Fruit fly (Drosophila melanogaster): Measurements from ENCODE around the gene CG13625.

CG13625 gene

dm6 chr3R:24565748-24566239, 19.2 kb downstream of the CG13625 start (continued):
- TF ChIP-seq Blimp-1 (GFP tag; optimal IDR thresholded peaks at IDR 0.05), result peak; percentile 26
- peak; percentile 49; the same call in 1 of the 3 replicates for TF ChIP-seq CG34224 (GFP tag; IDR thresholded peaks at IDR 0.05; ENCODE audit: partially characterized antibody)
- no peak for TF ChIP-seq CG9215 (GFP tag; IDR thresholded peaks at IDR 0.05)
- TF ChIP-seq zen (tag; optimal IDR thresholded peaks at IDR 0.05), result no peak
- peak; percentile 39 for TF ChIP-seq org-1 (GFP tag; optimal IDR thresholded peaks at IDR 0.05)
- TF ChIP-seq gro (GFP tag; optimal IDR thresholded peaks at IDR 0.05), result peak; percentile 67
- TF ChIP-seq CG3726 (GFP tag; IDR thresholded peaks at IDR 0.05), result no peak; the same call in 2 of the 3 replicates
- TF ChIP-seq CG8290 (GFP tag; optimal IDR thresholded peaks at IDR 0.05), result peak; percentile 28
- TF ChIP-seq CG8290 (tag; optimal IDR thresholded peaks at IDR 0.05), result peak in 1 of 2 experiments; percentile 47
- peak in 1 of 2 experiments; percentile 71 for TF ChIP-seq eve (GFP tag; optimal IDR thresholded peaks at IDR 0.05)
- no peak for TF ChIP-seq CG7928 (GFP tag; optimal IDR thresholded peaks at IDR 0.05)
- peak; percentile 41 for TF ChIP-seq zf30C (GFP tag; optimal IDR thresholded peaks at IDR 0.05)
- TF ChIP-seq Lhr (GFP tag; optimal IDR thresholded peaks at IDR 0.05), result no peak
- TF ChIP-seq CG14710 (tag; optimal IDR thresholded peaks at IDR 0.05), result peak; percentile 4
- no peak for TF ChIP-seq Abd-B (GFP tag; optimal IDR thresholded peaks at IDR 0.05)
- peak; percentile 57; the same call in 1 of the 2 replicates for TF ChIP-seq crol (GFP tag; IDR thresholded peaks at IDR 0.05)
- TF ChIP-seq so (GFP tag; IDR thresholded peaks at IDR 0.05), result peak; percentile 89; the same call in 2 of the 3 replicates
- no peak for TF ChIP-seq ac (GFP tag; optimal IDR thresholded peaks at IDR 0.05)
- peak; percentile 37 for TF ChIP-seq Sox100B (GFP tag; optimal IDR thresholded peaks at IDR 0.05)
- peak; percentile 51; the same call in 1 of the 2 replicates for TF ChIP-seq CG13287 (GFP tag; IDR thresholded peaks at IDR 0.05; ENCODE audit: partially characterized antibody)
- peak; percentile 74 for TF ChIP-seq Side (GFP tag; optimal IDR thresholded peaks at IDR 0.05)
- TF ChIP-seq D19A (tag; optimal IDR thresholded peaks at IDR 0.05), result peak; percentile 20
- TF ChIP-seq CG5180 (GFP tag; optimal IDR thresholded peaks at IDR 0.05), result peak; percentile 11
- no peak for TF ChIP-seq kay (GFP tag; optimal IDR thresholded peaks at IDR 0.05)
- peak; percentile 53 for TF ChIP-seq CG10209 (GFP tag; optimal IDR thresholded peaks at IDR 0.05)
- TF ChIP-seq CG31388 (GFP tag; optimal IDR thresholded peaks at IDR 0.05), result no peak
- no peak for TF ChIP-seq CG31224 (GFP tag; IDR thresholded peaks at IDR 0.05)
- TF ChIP-seq slp2 (GFP tag; optimal IDR thresholded peaks at IDR 0.05), result no peak
- TF ChIP-seq Mes4 (GFP tag; optimal IDR thresholded peaks at IDR 0.05), result peak; percentile 40
- peak; percentile 93 for TF ChIP-seq sd (tag; optimal IDR thresholded peaks at IDR 0.05)
- no peak for TF ChIP-seq repo (GFP tag; optimal IDR thresholded peaks at IDR 0.05)
- TF ChIP-seq gce (GFP tag; IDR thresholded peaks at IDR 0.05), result peak; percentile 57; the same call in 1 of the 3 replicates
- TF ChIP-seq CG7271 (tag; optimal IDR thresholded peaks at IDR 0.05), result no peak
- peak; percentile 40 for TF ChIP-seq CG18262 (tag; optimal IDR thresholded peaks at IDR 0.05)
- peak; percentile 17; the same call in 1 of the 2 replicates for TF ChIP-seq Scr (GFP tag; IDR thresholded peaks at IDR 0.05; ENCODE audit: partially characterized antibody)
- TF ChIP-seq Gsc (GFP tag; IDR thresholded peaks at IDR 0.05), result no peak
- TF ChIP-seq CG15269 (tag; optimal IDR thresholded peaks at IDR 0.05), result peak; percentile 46
- TF ChIP-seq Dp (GFP tag; optimal IDR thresholded peaks at IDR 0.05), result peak; percentile 8
- peak; percentile 46 for TF ChIP-seq CG17359 (tag; optimal IDR thresholded peaks at IDR 0.05)
- TF ChIP-seq Fer3 (tag; optimal IDR thresholded peaks at IDR 0.05), result peak; percentile 28
- peak; percentile 36 for TF ChIP-seq Hsf (GFP tag; optimal IDR thresholded peaks at IDR 0.05)
- TF ChIP-seq CG18619 (GFP tag; optimal IDR thresholded peaks at IDR 0.05), result peak; percentile 37
- peak; percentile 91 for TF ChIP-seq Fer1 (GFP tag; optimal IDR thresholded peaks at IDR 0.05)
- TF ChIP-seq exex (tag; optimal IDR thresholded peaks at IDR 0.05), result peak; percentile 86
- peak; percentile 91 for TF ChIP-seq chm (GFP tag; IDR thresholded peaks at IDR 0.05)
- TF ChIP-seq scrt (GFP tag; optimal IDR thresholded peaks at IDR 0.05), result peak; percentile 90
- TF ChIP-seq grau (tag; optimal IDR thresholded peaks at IDR 0.05), result peak; percentile 51
- TF ChIP-seq CG6654 (GFP tag; optimal IDR thresholded peaks at IDR 0.05), result no peak
- TF ChIP-seq dati (GFP tag; IDR thresholded peaks at IDR 0.05), result no peak
- no peak for TF ChIP-seq Opbp (GFP tag; IDR thresholded peaks at IDR 0.05; ENCODE audit: partially characterized antibody)

Data from whole organism, embryonic.